Fruit fly (Drosophila melanogaster): ENCODE measurements around the gene mRpS26.
A peak's percentile ranks its signal among the peaks of the same experiment; 100 is the strongest.

Gene mRpS26

dm6 chr3L:18099715-18100114, 6.7 kb upstream of the mRpS26 start:
- TF ChIP-seq CG32121 (GFP tag; IDR thresholded peaks at IDR 0.05) (peak; percentile 19; the same call in 1 of the 2 replicates), Pif1B (GFP tag; optimal IDR thresholded peaks at IDR 0.05) (no peak), CG12605 (GFP tag; IDR thresholded peaks at IDR 0.05) (0 out of 2 replicates have a peak, but pooled peaks have one; percentile 10), CG8301 (tag; optimal IDR thresholded peaks at IDR 0.05) (no peak), CG9948 (tag; optimal IDR thresholded peaks at IDR 0.05) (no peak), EcR (GFP tag; optimal IDR thresholded peaks at IDR 0.05) (no peak), Ets98B (GFP tag; IDR thresholded peaks at IDR 0.05) (peak; percentile 31), rn (GFP tag; IDR thresholded peaks at IDR 0.05) (no peak), CG14655 (GFP tag; optimal IDR thresholded peaks at IDR 0.05) (no peak), CG34367 (tag; optimal IDR thresholded peaks at IDR 0.05) (no peak), Pif1A (GFP tag; optimal IDR thresholded peaks at IDR 0.05) (no peak), CG8159 (tag; optimal IDR thresholded peaks at IDR 0.05) (no peak), CG13204 (GFP tag; optimal IDR thresholded peaks at IDR 0.05) (no peak), Snoo (tag; optimal IDR thresholded peaks at IDR 0.05) (peak; percentile 1), fd96Ca (GFP tag; IDR thresholded peaks at IDR 0.05) (no peak; the same call in 2 of the 3 replicates), CG4496 (GFP tag; IDR thresholded peaks at IDR 0.05) (peak; percentile 59), CG17806 (tag; optimal IDR thresholded peaks at IDR 0.05) (peak; percentile 1), gl (tag; optimal IDR thresholded peaks at IDR 0.05) (no peak), CG10348 (GFP tag; IDR thresholded peaks at IDR 0.05) (no peak), D1 (tag; optimal IDR thresholded peaks at IDR 0.05) (no peak), CG15710 (tag; optimal IDR thresholded peaks at IDR 0.05) (peak; percentile 2)

dm6 chr3L:18101421-18101996, 4.9 kb upstream of the mRpS26 start:
- no peak for TF ChIP-seq CG15710 (tag; optimal IDR thresholded peaks at IDR 0.05)
- peak; percentile 16 for TF ChIP-seq Pif1B (GFP tag; optimal IDR thresholded peaks at IDR 0.05)
- peak; percentile 26 for TF ChIP-seq CG14655 (GFP tag; optimal IDR thresholded peaks at IDR 0.05)
- no peak for TF ChIP-seq CG10348 (GFP tag; IDR thresholded peaks at IDR 0.05)
- no peak for TF ChIP-seq gl (tag; optimal IDR thresholded peaks at IDR 0.05)
- peak; percentile 14 for TF ChIP-seq CG8159 (tag; optimal IDR thresholded peaks at IDR 0.05)

- TF ChIP-seq CG32121 (GFP tag; IDR thresholded peaks at IDR 0.05) (no peak), Snoo (tag; optimal IDR thresholded peaks at IDR 0.05) (peak; percentile 7)
Measured at dm6 chr3L:18102161-18102565, 4.2 kb upstream of the mRpS26 start.

- TF ChIP-seq CG4496 (GFP tag; IDR thresholded peaks at IDR 0.05) (no peak), CG12605 (GFP tag; IDR thresholded peaks at IDR 0.05) (0 out of 2 replicates have a peak, but pooled peaks have one; percentile 15), CG9948 (tag; optimal IDR thresholded peaks at IDR 0.05) (no peak), fd96Ca (GFP tag; IDR thresholded peaks at IDR 0.05) (no peak), D1 (tag; optimal IDR thresholded peaks at IDR 0.05) (no peak), CG8301 (tag; optimal IDR thresholded peaks at IDR 0.05) (no peak), CG15710 (tag; optimal IDR thresholded peaks at IDR 0.05) (no peak), Pif1A (GFP tag; optimal IDR thresholded peaks at IDR 0.05) (no peak), CG10348 (GFP tag; IDR thresholded peaks at IDR 0.05) (no peak), CG13204 (GFP tag; optimal IDR thresholded peaks at IDR 0.05) (no peak), CG34367 (tag; optimal IDR thresholded peaks at IDR 0.05) (no peak), gl (tag; optimal IDR thresholded peaks at IDR 0.05) (no peak), Ets98B (GFP tag; IDR thresholded peaks at IDR 0.05) (peak; percentile 28; the same call in 1 of the 2 replicates), CG14655 (GFP tag; optimal IDR thresholded peaks at IDR 0.05) (no peak), CG17806 (tag; optimal IDR thresholded peaks at IDR 0.05) (no peak), EcR (GFP tag; optimal IDR thresholded peaks at IDR 0.05) (peak; percentile 48)
Measured at dm6 chr3L:18105343-18106020, 897 bp upstream of the mRpS26 start.

- TF ChIP-seq CG32121 (GFP tag; IDR thresholded peaks at IDR 0.05) = 0 out of 2 replicates have a peak, but pooled peaks have one; percentile 29
- TF ChIP-seq Ets98B (GFP tag; IDR thresholded peaks at IDR 0.05) = no peak
- no peak for TF ChIP-seq CG34367 (tag; optimal IDR thresholded peaks at IDR 0.05)
- no peak for TF ChIP-seq fd96Ca (GFP tag; IDR thresholded peaks at IDR 0.05)
- TF ChIP-seq gl (tag; optimal IDR thresholded peaks at IDR 0.05) = no peak
- TF ChIP-seq CG15710 (tag; optimal IDR thresholded peaks at IDR 0.05) = peak; percentile 14
- no peak for TF ChIP-seq Pif1B (GFP tag; optimal IDR thresholded peaks at IDR 0.05)
- TF ChIP-seq Snoo (tag; optimal IDR thresholded peaks at IDR 0.05) = no peak
- TF ChIP-seq CG4496 (GFP tag; IDR thresholded peaks at IDR 0.05) = no peak
- TF ChIP-seq CG9948 (tag; optimal IDR thresholded peaks at IDR 0.05) = no peak
- TF ChIP-seq rn (GFP tag; IDR thresholded peaks at IDR 0.05) = 0 out of 2 replicates have a peak, but pooled peaks have one; percentile 12
- TF ChIP-seq CG8159 (tag; optimal IDR thresholded peaks at IDR 0.05) = peak; percentile 20
- no peak for TF ChIP-seq EcR (GFP tag; optimal IDR thresholded peaks at IDR 0.05)
- no peak for TF ChIP-seq CG14655 (GFP tag; optimal IDR thresholded peaks at IDR 0.05)
- TF ChIP-seq CG10348 (GFP tag; IDR thresholded peaks at IDR 0.05) = no peak
Measured at dm6 chr3L:18109459-18109863, 3.1 kb downstream of the mRpS26 start, which contains the start of the genes Polr3D and mus304. Gene Polr3D, minus strand, starts transcription at chr3L:18109574. Gene mus304, plus strand, starts transcription at chr3L:18109814.

dm6 chr3L:18112669-18113068, 6.3 kb downstream of the mRpS26 start, which contains the start of the genes CG32195 and CG7341:
Gene CG32195, plus strand, starts transcription at chr3L:18112959.
Gene CG7341, plus strand, starts transcription at chr3L:18112959.
- TF ChIP-seq CG8301 (tag; optimal IDR thresholded peaks at IDR 0.05) (no peak), Pif1A (GFP tag; optimal IDR thresholded peaks at IDR 0.05) (no peak), CG4496 (GFP tag; IDR thresholded peaks at IDR 0.05) (no peak), CG13204 (GFP tag; optimal IDR thresholded peaks at IDR 0.05) (no peak), fd96Ca (GFP tag; IDR thresholded peaks at IDR 0.05) (no peak), D1 (tag; optimal IDR thresholded peaks at IDR 0.05) (no peak), CG34367 (tag; optimal IDR thresholded peaks at IDR 0.05) (no peak), Ets98B (GFP tag; IDR thresholded peaks at IDR 0.05) (no peak), CG9948 (tag; optimal IDR thresholded peaks at IDR 0.05) (no peak), Snoo (tag; optimal IDR thresholded peaks at IDR 0.05) (no peak), CG12605 (GFP tag; IDR thresholded peaks at IDR 0.05) (no peak), Pif1B (GFP tag; optimal IDR thresholded peaks at IDR 0.05) (no peak), gl (tag; optimal IDR thresholded peaks at IDR 0.05) (no peak), EcR (GFP tag; optimal IDR thresholded peaks at IDR 0.05) (no peak), CG17806 (tag; optimal IDR thresholded peaks at IDR 0.05) (no peak)
